Fruit fly (Drosophila melanogaster): ENCODE data around the gene Culd.

DNA sequence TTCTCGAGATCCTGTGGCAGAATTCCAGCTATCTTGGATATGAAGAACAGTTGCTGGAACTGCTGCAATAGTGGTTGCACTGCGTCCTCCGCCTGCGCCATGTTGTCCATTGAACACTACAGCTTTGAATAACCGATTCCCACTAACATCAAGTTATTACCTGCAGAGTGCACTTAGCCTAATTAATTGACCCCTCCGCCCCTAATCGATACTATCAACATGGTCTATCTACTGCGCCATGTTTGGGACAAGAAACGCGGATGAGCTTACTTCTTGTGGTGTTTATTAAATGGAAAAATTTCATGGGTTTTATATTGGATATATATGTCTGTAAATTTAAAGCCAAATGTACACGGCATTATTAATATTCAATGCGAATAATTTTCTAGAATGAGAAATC is 49.2 kb downstream of the Culd start, which contains the start of gene Gr66a:
- TF ChIP-seq CG8478 (optimal IDR thresholded peaks at IDR 0.05) (no peak), CTCF (optimal IDR thresholded peaks at IDR 0.05) (no peak)
